Worm (Caenorhabditis elegans) whole organism, L1 larva: ENCODE data around the gene egl-6.

Experiments
- C16A3.4 ChIP-seq: fragments of 150-350 bp; optimal IDR thresholded peaks from 2 replicates; lab custom pipeline; 2014; ENCODE audit warnings: missing biosample characterization, missing genetic modification characterization
- C34B4.2 ChIP-seq: sonication (generic microtip); optimal IDR thresholded peaks from 2 replicates; lab custom pipeline; 2017; ENCODE audit warnings: mild to moderate bottlenecking, missing genetic modification characterization, missing compliant biosample characterization
- F16B12.6 ChIP-seq: fragments of 150-350 bp; optimal IDR thresholded peaks from 2 replicates; lab custom pipeline; 2014; ENCODE audit warnings: missing biosample characterization, missing genetic modification characterization
- aha-1 ChIP-seq: fragments of 150-350 bp; optimal IDR thresholded peaks from 2 replicates; lab custom pipeline; 2014; ENCODE audit warnings: missing biosample characterization, missing genetic modification characterization
- blmp-1 ChIP-seq: fragments of 150-350 bp; optimal IDR thresholded peaks from 2 replicates; lab custom pipeline; 2014; ENCODE audit warnings: missing biosample characterization, missing genetic modification characterization
- ceh-82 ChIP-seq, 3 experiments: fragments of 150-350 bp in 1 of 3; sonication (generic microtip) in 2 of 3; optimal IDR thresholded peaks; 2 replicates each; lab custom pipeline; 2014 to 2017; ENCODE audit warnings: missing biosample characterization in 3 of 3, missing genetic modification characterization in 3 of 3
- ceh-88 ChIP-seq: fragments of 200-800 bp; sonication (Bioruptor generic); IDR thresholded peaks from 2 replicates; pipeline ENCODE4 v1.3.6; 2022; ENCODE audit warnings: missing genetic modification characterization, missing compliant biosample characterization
- ceh-90 ChIP-seq: sonication (generic microtip); optimal IDR thresholded peaks from 2 replicates; lab custom pipeline; 2016; ENCODE audit warnings: missing genetic modification characterization, missing compliant biosample characterization
- dpl-1 ChIP-seq, 3 experiments: fragments of 150-350 bp in 2 of 3; sonication (generic microtip) in 1 of 3; optimal IDR thresholded peaks; 2 replicates each; lab custom pipeline; 2014 to 2017; ENCODE audit warnings: missing biosample characterization in 3 of 3, missing genetic modification characterization in 3 of 3, missing genetic modification reagents in 3 of 3
- dsc-1 ChIP-seq: sonication (generic microtip); optimal IDR thresholded peaks from 2 replicates; lab custom pipeline; 2016; ENCODE audit warnings: mild to moderate bottlenecking, missing genetic modification characterization, missing compliant biosample characterization
- efl-1 ChIP-seq, 4 experiments: fragments of 150-350 bp; optimal IDR thresholded peaks in 3 of 4; peaks in 1 of 4; 1 replicate in 1 of 4; 2 replicates in 3 of 4; lab custom pipeline; 2014; ENCODE audit warnings: missing biosample characterization in 2 of 4, missing genetic modification characterization in 2 of 4, missing genetic modification reagents in 2 of 4
- efl-3 ChIP-seq: fragments of 200-800 bp; sonication (Bioruptor generic); optimal IDR thresholded peaks from 2 replicates; lab custom pipeline; 2018; ENCODE audit warnings: mild to moderate bottlenecking, missing genetic modification characterization, missing compliant biosample characterization
- egl-13 ChIP-seq: sonication (generic microtip); optimal IDR thresholded peaks from 2 replicates; lab custom pipeline; 2016; ENCODE audit warnings: missing genotype, missing genetic modification reagents, missing genetic modification characterization, missing compliant biosample characterization
- elt-2 ChIP-seq: sonication (generic microtip); optimal IDR thresholded peaks from 2 replicates; lab custom pipeline; 2016; ENCODE audit warnings: missing genetic modification characterization, mild to moderate bottlenecking, inconsistent platforms, missing compliant biosample characterization, missing genetic modification reagents
- elt-3 ChIP-seq, 6 experiments: fragments of 150-350 bp in 1 of 6; sonication (generic microtip); optimal IDR thresholded peaks; 2 replicates each; lab custom pipeline; 2017 to 2018; ENCODE audit warnings: missing biosample characterization in 6 of 6, missing genetic modification characterization in 6 of 6, inconsistent platforms in 1 of 6
- ets-5 ChIP-seq: fragments of 200-800 bp; sonication (Bioruptor generic); IDR thresholded peaks from 2 replicates; pipeline ENCODE4 v1.3.6; 2022; ENCODE audit warnings: missing genetic modification characterization, missing compliant biosample characterization
- fkh-10 ChIP-seq: sonication (generic microtip); optimal IDR thresholded peaks from 2 replicates; lab custom pipeline; 2017; ENCODE audit warnings: missing biosample characterization, missing genetic modification reagents, missing genetic modification characterization
- fkh-4 ChIP-seq: sonication (generic microtip); optimal IDR thresholded peaks from 2 replicates; lab custom pipeline; 2016; ENCODE audit warnings: missing compliant biosample characterization, missing genetic modification characterization, borderline replicate concordance
- fos-1 ChIP-seq: fragments of 150-350 bp; optimal IDR thresholded peaks from 2 replicates; lab custom pipeline; 2014; ENCODE audit warnings: missing biosample characterization, missing genetic modification characterization
- grh-1 ChIP-seq: fragments of 200-800 bp; sonication (Bioruptor generic); IDR thresholded peaks from 2 replicates; pipeline ENCODE4 v1.3.6; 2022; ENCODE audit warnings: missing genetic modification reagents, missing genetic modification characterization, missing compliant biosample characterization
- hlh-4 ChIP-seq: sonication (generic microtip); optimal IDR thresholded peaks from 2 replicates; lab custom pipeline; 2016; ENCODE audit warnings: mild to moderate bottlenecking, missing genetic modification characterization, missing compliant biosample characterization
- irx-1 ChIP-seq: sonication (generic microtip); optimal IDR thresholded peaks from 2 replicates; lab custom pipeline; 2016; ENCODE audit warnings: missing genetic modification characterization, missing compliant biosample characterization
- isw-1 ChIP-seq: fragments of 200-800 bp; sonication (Bioruptor generic); IDR thresholded peaks from 2 replicates; pipeline ENCODE4 v1.3.6; 2022; ENCODE audit warnings: missing genetic modification characterization, missing compliant biosample characterization
- lin-13 ChIP-seq: fragments of 150-350 bp; optimal IDR thresholded peaks from 2 replicates; lab custom pipeline; 2014; ENCODE audit warnings: missing biosample characterization, missing genetic modification reagents, missing genetic modification characterization
- lin-35 ChIP-seq, 2 experiments: fragments of 150-350 bp; optimal IDR thresholded peaks; 2 replicates each; lab custom pipeline; 2014; ENCODE audit warnings: missing biosample characterization in 2 of 2, missing genetic modification characterization in 2 of 2, missing genetic modification reagents in 2 of 2
- lsy-2 ChIP-seq, 2 experiments: fragments of 150-350 bp; optimal IDR thresholded peaks; 2 replicates each; lab custom pipeline; 2014; ENCODE audit warnings: missing biosample characterization in 2 of 2, missing genetic modification characterization in 2 of 2
- mdl-1 ChIP-seq, 2 experiments: fragments of 150-350 bp; optimal IDR thresholded peaks; 2 replicates each; lab custom pipeline; 2014 to 2017; ENCODE audit warnings: missing biosample characterization in 2 of 2, missing genetic modification characterization in 2 of 2, inconsistent platforms in 1 of 2
- nhr-11 ChIP-seq: fragments of 150-350 bp; optimal IDR thresholded peaks from 2 replicates; lab custom pipeline; 2014; ENCODE audit warnings: missing biosample characterization, missing genetic modification characterization
- nhr-19 ChIP-seq: fragments of 200-800 bp; sonication (Bioruptor generic); conservative IDR thresholded peaks from 2 replicates; pipeline ENCODE4 v1.3.6; 2022; ENCODE audit warnings: missing genetic modification characterization, missing compliant biosample characterization
- nhr-28 ChIP-seq: fragments of 150-350 bp; optimal IDR thresholded peaks from 2 replicates; lab custom pipeline; 2014; ENCODE audit warnings: missing biosample characterization, missing genetic modification characterization
- nhr-71 ChIP-seq: sonication (generic microtip); optimal IDR thresholded peaks from 2 replicates; lab custom pipeline; 2016; ENCODE audit warnings: mild to moderate bottlenecking, missing genetic modification characterization, moderate library complexity, missing compliant biosample characterization
- nhr-76 ChIP-seq: sonication (generic microtip); optimal IDR thresholded peaks from 2 replicates; lab custom pipeline; 2017; ENCODE audit warnings: missing biosample characterization, missing genetic modification characterization
- nhr-84 ChIP-seq: sonication (generic microtip); optimal IDR thresholded peaks from 2 replicates; lab custom pipeline; 2017; ENCODE audit warnings: missing biosample characterization, missing genetic modification characterization
- pag-3 ChIP-seq: sonication (generic microtip); optimal IDR thresholded peaks from 2 replicates; lab custom pipeline; 2017; ENCODE audit warnings: missing genetic modification characterization, mild to moderate bottlenecking, missing compliant biosample characterization, antibody characterized with exemption, borderline replicate concordance; ENCODE audit not compliant: insufficient read depth
- pax-3 ChIP-seq: fragments of 200-800 bp; sonication (Bioruptor generic); optimal IDR thresholded peaks from 2 replicates; lab custom pipeline; 2018; ENCODE audit warnings: mild to moderate bottlenecking, missing genetic modification characterization, moderate library complexity, missing compliant biosample characterization
- pqm-1 ChIP-seq: sonication (generic microtip); optimal IDR thresholded peaks from 3 replicates; lab custom pipeline; 2017; ENCODE audit warnings: missing biosample characterization, missing genetic modification characterization
- rnt-1 ChIP-seq: sonication (generic microtip); optimal IDR thresholded peaks from 2 replicates; lab custom pipeline; 2016; ENCODE audit warnings: mild to moderate bottlenecking, missing genetic modification characterization, moderate library complexity, missing compliant biosample characterization
- skn-1 ChIP-seq: fragments of 150-350 bp; optimal IDR thresholded peaks from 2 replicates; lab custom pipeline; 2014; ENCODE audit warnings: missing biosample characterization, missing genetic modification characterization
- snu-23 ChIP-seq: sonication (generic microtip); optimal IDR thresholded peaks from 2 replicates; lab custom pipeline; 2016; ENCODE audit warnings: missing genetic modification characterization, missing compliant biosample characterization
- sptf-1 ChIP-seq: fragments of 150-350 bp; optimal IDR thresholded peaks from 2 replicates; lab custom pipeline; 2014; ENCODE audit warnings: missing biosample characterization, missing genetic modification characterization
- swsn-7 ChIP-seq: sonication (generic microtip); optimal IDR thresholded peaks from 2 replicates; lab custom pipeline; 2016; ENCODE audit warnings: missing genetic modification characterization, missing compliant biosample characterization
- tbx-2 ChIP-seq: sonication (generic microtip); optimal IDR thresholded peaks from 2 replicates; lab custom pipeline; 2016; ENCODE audit warnings: missing genetic modification characterization, missing compliant biosample characterization
- unc-30 ChIP-seq: sonication (generic microtip); optimal IDR thresholded peaks from 2 replicates; lab custom pipeline; 2017; ENCODE audit warnings: missing biosample characterization, missing genetic modification characterization
- unc-62 ChIP-seq: fragments of 150-350 bp; optimal IDR thresholded peaks from 2 replicates; lab custom pipeline; 2014; ENCODE audit warnings: missing biosample characterization, missing genetic modification reagents, missing genetic modification characterization
- unc-86 ChIP-seq: sonication (generic microtip); optimal IDR thresholded peaks from 2 replicates; lab custom pipeline; 2016; ENCODE audit warnings: missing genetic modification characterization, missing compliant biosample characterization
- unc-98 ChIP-seq: fragments of 200-800 bp; sonication (Bioruptor generic); IDR thresholded peaks from 2 replicates; pipeline ENCODE4 v1.3.6; 2022; ENCODE audit warnings: missing genetic modification characterization, missing compliant biosample characterization
- vab-15 ChIP-seq: sonication (generic microtip); optimal IDR thresholded peaks from 2 replicates; lab custom pipeline; 2017; ENCODE audit warnings: missing genotype, mild to moderate bottlenecking, missing genetic modification characterization, missing compliant biosample characterization
- xbp-1 ChIP-seq: sonication (generic microtip); optimal IDR thresholded peaks from 2 replicates; lab custom pipeline; 2016; ENCODE audit warnings: missing genetic modification characterization, missing compliant biosample characterization
- zag-1 ChIP-seq: fragments of 150-350 bp; optimal IDR thresholded peaks from 2 replicates; lab custom pipeline; 2014; ENCODE audit warnings: missing biosample characterization, missing genetic modification characterization
- zip-4 ChIP-seq: fragments of 200-800 bp; sonication (Bioruptor generic); optimal IDR thresholded peaks from 2 replicates; lab custom pipeline; 2018; ENCODE audit warnings: mild to moderate bottlenecking, missing genetic modification characterization, moderate library complexity, missing compliant biosample characterization
- ztf-11 ChIP-seq, 2 experiments: sonication (generic microtip); optimal IDR thresholded peaks; 2 replicates each; lab custom pipeline; 2016 to 2017; ENCODE audit warnings: missing genetic modification characterization in 2 of 2, missing biosample characterization in 1 of 2, missing compliant biosample characterization in 1 of 2

egl-6 gene

ce11 chrX:5942171-5942570 is 11.2 kb downstream of the egl-6 start (continued):
- peak; percentile 19 for TF ChIP-seq xbp-1 (tag; lab: Kevin White, UChicago)

ce11 chrX:5943908-5944307 is 13.0 kb downstream of the egl-6 start:
- TF ChIP-seq fos-1 (tag; lab: Kevin White, UChicago): no peak
- no peak for TF ChIP-seq C16A3.4 (tag; lab: Kevin White, UChicago)
- TF ChIP-seq aha-1 (tag; lab: Kevin White, UChicago): no peak
- TF ChIP-seq ceh-82 (tag; optimal IDR thresholded peaks at IDR 0.05; lab: Kevin White, UChicago): no peak
- no peak for TF ChIP-seq unc-30 (tag; lab: Kevin White, UChicago)
- TF ChIP-seq pqm-1 (tag; lab: Kevin White, UChicago): no peak
- no peak for TF ChIP-seq lin-35 (GFP tag; optimal IDR thresholded peaks at IDR 0.05; lab: Kevin White, UChicago)
- no peak for TF ChIP-seq swsn-7 (tag; lab: Kevin White, UChicago)
- peak; percentile 51 for TF ChIP-seq rnt-1
- TF ChIP-seq sptf-1 (tag; lab: Kevin White, UChicago): no peak
- peak; percentile 10 to 31 for TF ChIP-seq lsy-2 (tag; optimal IDR thresholded peaks at IDR 0.05; lab: Kevin White, UChicago)
- no peak for TF ChIP-seq elt-3 (tag; optimal IDR thresholded peaks at IDR 0.05; lab: Kevin White, UChicago)
- no peak for TF ChIP-seq egl-13 (tag; lab: Kevin White, UChicago)
- TF ChIP-seq ceh-88 (GFP tag; lab: Robert Waterston, UW): no peak
- no peak for TF ChIP-seq dpl-1 (GFP tag; optimal IDR thresholded peaks at IDR 0.05; lab: Kevin White, UChicago)
- TF ChIP-seq xbp-1 (tag; lab: Kevin White, UChicago): peak; percentile 16
- TF ChIP-seq mdl-1 (tag; optimal IDR thresholded peaks at IDR 0.05; lab: Kevin White, UChicago): peak in 1 of 2 experiments; percentile 21
- TF ChIP-seq nhr-84: no peak
- TF ChIP-seq ceh-90: no peak
- no peak for TF ChIP-seq tbx-2 (tag; lab: Kevin White, UChicago)
- TF ChIP-seq efl-1 (optimal IDR thresholded peaks at IDR 0.05; lab: Kevin White, UChicago): no peak
- TF ChIP-seq efl-1 (GFP tag; optimal IDR thresholded peaks at IDR 0.05 in 1 of 2; lab: Kevin White, UChicago): peak in 1 of 2 experiments; percentile 1
- no peak for TF ChIP-seq unc-86 (tag; lab: Kevin White, UChicago)
- TF ChIP-seq efl-3: no peak
- TF ChIP-seq zag-1 (tag; lab: Kevin White, UChicago): no peak
- TF ChIP-seq lin-13 (GFP tag; lab: Kevin White, UChicago): no peak
- no peak for TF ChIP-seq C34B4.2 (tag; lab: Kevin White, UChicago)
- TF ChIP-seq nhr-28 (tag; lab: Kevin White, UChicago): no peak
- no peak for TF ChIP-seq elt-2 (tag; lab: Kevin White, UChicago)
- peak; percentile 55 for TF ChIP-seq blmp-1
- TF ChIP-seq skn-1 (tag; lab: Kevin White, UChicago): no peak
- TF ChIP-seq nhr-11 (tag; lab: Kevin White, UChicago): no peak
- TF ChIP-seq hlh-4: no peak
- no peak for TF ChIP-seq nhr-76 (tag; lab: Kevin White, UChicago)
- peak; percentile 53 for TF ChIP-seq nhr-71 (tag; lab: Kevin White, UChicago)
- TF ChIP-seq isw-1 (GFP tag; lab: Robert Waterston, UW): no peak
- no peak for TF ChIP-seq vab-15 (tag; lab: Kevin White, UChicago)
- TF ChIP-seq fkh-10 (GFP tag; lab: Kevin White, UChicago): no peak
- TF ChIP-seq ets-5: no peak
- TF ChIP-seq irx-1: no peak
- no peak for TF ChIP-seq grh-1 (GFP tag; lab: Robert Waterston, UW)
- TF ChIP-seq pag-3 (tag; lab: Kevin White, UChicago): no peak
- no peak for TF ChIP-seq ztf-11 (tag; optimal IDR thresholded peaks at IDR 0.05; lab: Kevin White, UChicago)
- no peak for TF ChIP-seq unc-62 (GFP tag; lab: Kevin White, UChicago)
- peak; percentile 24 for TF ChIP-seq snu-23 (GFP tag; lab: Kevin White, UChicago)
- 0 out of 2 replicates have a peak, but pooled peaks have one; percentile 23 for TF ChIP-seq nhr-19
- TF ChIP-seq unc-98 (GFP tag; lab: Robert Waterston, UW): no peak
- no peak for TF ChIP-seq zip-4 (GFP tag; lab: Kevin White, UChicago)
- no peak for TF ChIP-seq fkh-4 (tag; lab: Kevin White, UChicago)
- no peak for TF ChIP-seq dsc-1 (tag; lab: Kevin White, UChicago)
- TF ChIP-seq F16B12.6 (tag; lab: Kevin White, UChicago): no peak
- TF ChIP-seq pax-3: no peak
